Fruit fly (Drosophila melanogaster): ENCODE measurements around the gene CG12229.

The CG12229 gene

dm6 chr3L:17433555-17433954, 2.7 kb downstream of the CG12229 start, which contains the start of the genes Coq4 and CG32176 (continued):
- TF ChIP-seq H15 (GFP tag; IDR thresholded peaks at IDR 0.05) = peak; percentile 98
- peak; percentile 98 for TF ChIP-seq slou (GFP tag; optimal IDR thresholded peaks at IDR 0.05)
- TF ChIP-seq YL-1 (GFP tag; optimal IDR thresholded peaks at IDR 0.05) = peak; percentile 91
- peak; percentile 98 for TF ChIP-seq lab (GFP tag; optimal IDR thresholded peaks at IDR 0.05)
- TF ChIP-seq sd (tag; optimal IDR thresholded peaks at IDR 0.05) = peak; percentile 88
- peak; percentile 68; the same call in 1 of the 2 replicates for TF ChIP-seq bbx (GFP tag; IDR thresholded peaks at IDR 0.05; ENCODE audit: partially characterized antibody)
- peak; percentile 95 for TF ChIP-seq CG31224 (GFP tag; IDR thresholded peaks at IDR 0.05)
- TF ChIP-seq salm (tag; optimal IDR thresholded peaks at IDR 0.05) = peak; percentile 95
- TF ChIP-seq Lhr (GFP tag; optimal IDR thresholded peaks at IDR 0.05) = peak; percentile 91
- TF ChIP-seq Vsx1 (GFP tag; optimal IDR thresholded peaks at IDR 0.05) = peak; percentile 89
- TF ChIP-seq CG18262 (tag; optimal IDR thresholded peaks at IDR 0.05) = peak; percentile 97
- TF ChIP-seq CG4707 (GFP tag; optimal IDR thresholded peaks at IDR 0.05) = peak; percentile 100
- peak; percentile 98 for TF ChIP-seq CG14441 (GFP tag; IDR thresholded peaks at IDR 0.05)
- peak; percentile 97 for TF ChIP-seq schlank (tag; optimal IDR thresholded peaks at IDR 0.05)
- TF ChIP-seq Trl (optimal IDR thresholded peaks at IDR 0.05) = no peak
- peak; percentile 99 for TF ChIP-seq Trl (GFP tag; optimal IDR thresholded peaks at IDR 0.05)
- TF ChIP-seq trh (GFP tag; optimal IDR thresholded peaks at IDR 0.05) = peak; percentile 98
- TF ChIP-seq nau (GFP tag; optimal IDR thresholded peaks at IDR 0.05) = peak; percentile 93
- TF ChIP-seq gsb-n (tag; optimal IDR thresholded peaks at IDR 0.05) = peak; percentile 96
- no peak for TF ChIP-seq HLHmδ (GFP tag; optimal IDR thresholded peaks at IDR 0.05)
- TF ChIP-seq run (tag; optimal IDR thresholded peaks at IDR 0.05) = peak; percentile 92
- peak; percentile 97 for TF ChIP-seq CG6272 (GFP tag; IDR thresholded peaks at IDR 0.05)
- TF ChIP-seq Stat92E (GFP tag; optimal IDR thresholded peaks at IDR 0.05) = peak in 1 of 3 experiments; percentile 57
- TF ChIP-seq CG31388 (GFP tag; optimal IDR thresholded peaks at IDR 0.05) = peak; percentile 96
- peak; percentile 94 for TF ChIP-seq CG10147 (GFP tag; optimal IDR thresholded peaks at IDR 0.05)
- TF ChIP-seq H2.0 (GFP tag; IDR thresholded peaks at IDR 0.05) = peak; percentile 98
- TF ChIP-seq CG16813 (GFP tag; IDR thresholded peaks at IDR 0.05; ENCODE audit: partially characterized antibody) = peak; percentile 69
- peak; percentile 95 for TF ChIP-seq Hmx (GFP tag; optimal IDR thresholded peaks at IDR 0.05)
- peak; percentile 97 for TF ChIP-seq CG3281 (GFP tag; optimal IDR thresholded peaks at IDR 0.05)
- TF ChIP-seq CTCF (GFP tag; optimal IDR thresholded peaks at IDR 0.05) = peak; percentile 61
- TF ChIP-seq CG12104 (GFP tag; optimal IDR thresholded peaks at IDR 0.05) = peak; percentile 94
- peak; percentile 99 for TF ChIP-seq Mad (GFP tag; optimal IDR thresholded peaks at IDR 0.05)
- TF ChIP-seq CG2116 (GFP tag; optimal IDR thresholded peaks at IDR 0.05) = peak; percentile 88
- peak; percentile 98 for TF ChIP-seq CG15269 (tag; optimal IDR thresholded peaks at IDR 0.05)
- peak; percentile 73 for TF ChIP-seq CG4360 (GFP tag; IDR thresholded peaks at IDR 0.05)
- peak; percentile 77 for TF ChIP-seq Bgb (GFP tag; IDR thresholded peaks at IDR 0.05; ENCODE audit: partially characterized antibody)
- TF ChIP-seq tio (GFP tag; optimal IDR thresholded peaks at IDR 0.05) = peak; percentile 98
- peak; percentile 76 for TF ChIP-seq Sry-δ (GFP tag; optimal IDR thresholded peaks at IDR 0.05)
- peak; percentile 93 for TF ChIP-seq CG11723 (GFP tag; optimal IDR thresholded peaks at IDR 0.05)
- peak; percentile 97 for TF ChIP-seq Rx (GFP tag; IDR thresholded peaks at IDR 0.05)
- peak; percentile 98 for TF ChIP-seq CHES-1-like (GFP tag; optimal IDR thresholded peaks at IDR 0.05)
- peak; percentile 74 for TF ChIP-seq CG17186 (GFP tag; optimal IDR thresholded peaks at IDR 0.05)
- peak; percentile 96 for TF ChIP-seq CG18619 (GFP tag; optimal IDR thresholded peaks at IDR 0.05)
- peak; percentile 97 for TF ChIP-seq CG16779 (GFP tag; IDR thresholded peaks at IDR 0.05)
- TF ChIP-seq Sry-β (GFP tag; optimal IDR thresholded peaks at IDR 0.05) = peak; percentile 65
- TF ChIP-seq odd (GFP tag; optimal IDR thresholded peaks at IDR 0.05) = peak; percentile 91
- peak; percentile 84 for TF ChIP-seq Hand (GFP tag; optimal IDR thresholded peaks at IDR 0.05)
- peak; percentile 96 for TF ChIP-seq CG1792 (GFP tag; optimal IDR thresholded peaks at IDR 0.05)
- peak; percentile 99 for TF ChIP-seq chn (GFP tag; optimal IDR thresholded peaks at IDR 0.05)
- peak; percentile 96 for TF ChIP-seq luna (GFP tag; optimal IDR thresholded peaks at IDR 0.05)
- peak; percentile 95 for TF ChIP-seq dan (GFP tag; IDR thresholded peaks at IDR 0.05)
